Fruit fly (Drosophila melanogaster) whole organism, prepupa: ENCODE measurements around the gene CG15373.

Experiments used
- CG10669 ChIP-seq: fragments of 200-800 bp; sonication (Bioruptor generic); optimal IDR thresholded peaks from 3 replicates; lab custom pipeline; 2018; ENCODE audit warnings: missing biosample characterization, mild to moderate bottlenecking, missing genetic modification characterization, moderate library complexity
- CG11294 ChIP-seq: fragments of 200-800 bp; sonication (Bioruptor generic); IDR thresholded peaks from 2 replicates; pipeline ENCODE4 v1.3.6; 2022; ENCODE audit warnings: missing biosample characterization, missing genetic modification characterization
- CG16779 ChIP-seq: fragments of 200-800 bp; sonication (Bioruptor generic); optimal IDR thresholded peaks from 3 replicates; lab custom pipeline; 2017; ENCODE audit warnings: missing biosample characterization, mild to moderate bottlenecking, missing genetic modification characterization
- CG3032 ChIP-seq: fragments of 200-800 bp; optimal IDR thresholded peaks from 2 replicates; lab custom pipeline; 2019; ENCODE audit warnings: missing biosample characterization, mild to moderate bottlenecking, missing genetic modification characterization, moderate library complexity
- CG32006 ChIP-seq: fragments of 200-800 bp; sonication (Bioruptor generic); optimal IDR thresholded peaks from 3 replicates; lab custom pipeline; 2017; ENCODE audit warnings: missing biosample characterization, mild to moderate bottlenecking, missing genetic modification characterization
- CG3919 ChIP-seq: fragments of 200-800 bp; sonication (Bioruptor generic); optimal IDR thresholded peaks from 3 replicates; lab custom pipeline; 2016; ENCODE audit warnings: missing biosample characterization, missing genetic modification characterization
- CG4318 ChIP-seq: fragments of 200-800 bp; sonication (Bioruptor generic); optimal IDR thresholded peaks from 3 replicates; lab custom pipeline; 2017; ENCODE audit warnings: missing biosample characterization, mild to moderate bottlenecking, missing genetic modification characterization
- CG6163 ChIP-seq: fragments of 200-800 bp; sonication (Bioruptor generic); IDR thresholded peaks from 3 replicates; pipeline ENCODE4 v1.3.6; 2022; ENCODE audit warnings: missing biosample characterization, missing genetic modification characterization
- CG6808 ChIP-seq: fragments of 200-800 bp; sonication (Bioruptor generic); optimal IDR thresholded peaks from 3 replicates; lab custom pipeline; 2017; ENCODE audit warnings: missing biosample characterization, missing genetic modification characterization, mild to moderate bottlenecking, moderate library complexity, missing genetic modification reagents
- CG6854 ChIP-seq: fragments of 200-800 bp; sonication (Bioruptor generic); optimal IDR thresholded peaks from 2 replicates; lab custom pipeline; 2017; ENCODE audit warnings: missing biosample characterization, mild to moderate bottlenecking, missing genetic modification characterization
- CG7368 ChIP-seq: fragments of 200-800 bp; sonication (Bioruptor generic); optimal IDR thresholded peaks from 3 replicates; lab custom pipeline; 2016; ENCODE audit warnings: missing biosample characterization, missing genetic modification characterization
- CG9139 ChIP-seq: fragments of 200-800 bp; sonication (Bioruptor generic); optimal IDR thresholded peaks from 3 replicates; lab custom pipeline; 2017; ENCODE audit warnings: missing biosample characterization, mild to moderate bottlenecking, missing genetic modification characterization
- Eip78C ChIP-seq: fragments of 200-800 bp; sonication (Bioruptor generic); peaks from one replicate; lab custom pipeline; 2016; ENCODE audit warnings: missing biosample characterization, missing genetic modification characterization
- Eip93F ChIP-seq: fragments of 200-800 bp; sonication (Bioruptor generic); optimal IDR thresholded peaks from 2 replicates; lab custom pipeline; 2016; ENCODE audit warnings: missing biosample characterization, mild to moderate bottlenecking, missing genetic modification characterization
- Ets21C ChIP-seq: fragments of 200-800 bp; sonication (Bioruptor generic); optimal IDR thresholded peaks from 3 replicates; lab custom pipeline; 2016; ENCODE audit warnings: missing biosample characterization, missing genetic modification characterization
- Ets96B ChIP-seq: fragments of 200-800 bp; optimal IDR thresholded peaks from 2 replicates; lab custom pipeline; 2019; ENCODE audit warnings: missing biosample characterization, mild to moderate bottlenecking, missing genetic modification characterization, moderate library complexity
- Hr38 ChIP-seq: sonication (Bioruptor generic); optimal IDR thresholded peaks from 2 replicates; lab custom pipeline; 2016; ENCODE audit warnings: missing biosample characterization, missing genetic modification characterization
- Hr39 ChIP-seq: fragments of 200-800 bp; sonication (Bioruptor generic); optimal IDR thresholded peaks from 2 replicates; lab custom pipeline; 2016; ENCODE audit warnings: missing biosample characterization, missing genetic modification characterization
- Hr4 ChIP-seq: fragments of 200-800 bp; sonication (Bioruptor generic); optimal IDR thresholded peaks from 3 replicates; lab custom pipeline; 2016; ENCODE audit warnings: missing biosample characterization, missing genetic modification characterization
- OdsH ChIP-seq: fragments of 200-800 bp; sonication (Bioruptor generic); optimal IDR thresholded peaks from 3 replicates; lab custom pipeline; 2016; ENCODE audit warnings: missing biosample characterization, missing genetic modification characterization
- Smox ChIP-seq: fragments of 200-800 bp; sonication (Bioruptor generic); optimal IDR thresholded peaks from 3 replicates; lab custom pipeline; 2016; ENCODE audit warnings: missing biosample characterization, missing genetic modification characterization
- Sox102F ChIP-seq: fragments of 200-800 bp; sonication (Bioruptor generic); optimal IDR thresholded peaks from 2 replicates; lab custom pipeline; 2016; ENCODE audit warnings: missing biosample characterization, mild to moderate bottlenecking, missing genetic modification characterization
- Sox14 ChIP-seq: fragments of 200-800 bp; sonication (Bioruptor generic); optimal IDR thresholded peaks from 3 replicates; lab custom pipeline; 2016; ENCODE audit warnings: missing biosample characterization, missing genetic modification characterization
- Sox15 ChIP-seq: fragments of 200-800 bp; sonication (Bioruptor generic); optimal IDR thresholded peaks from 3 replicates; lab custom pipeline; 2016; ENCODE audit warnings: missing biosample characterization, missing genetic modification characterization
- achi ChIP-seq: fragments of 200-800 bp; sonication (Bioruptor generic); optimal IDR thresholded peaks from 3 replicates; lab custom pipeline; 2016; ENCODE audit warnings: missing biosample characterization, missing genetic modification characterization
- acj6 ChIP-seq: fragments of 200-800 bp; sonication (Bioruptor generic); optimal IDR thresholded peaks from 3 replicates; lab custom pipeline; 2016; ENCODE audit warnings: missing biosample characterization, missing genetic modification characterization
- cyc ChIP-seq: fragments of 200-800 bp; sonication (Bioruptor generic); optimal IDR thresholded peaks from 3 replicates; lab custom pipeline; 2016; ENCODE audit warnings: missing biosample characterization, missing genetic modification characterization
- dac ChIP-seq: fragments of 200-800 bp; sonication (Bioruptor generic); optimal IDR thresholded peaks from 2 replicates; lab custom pipeline; 2017; ENCODE audit warnings: missing biosample characterization, mild to moderate bottlenecking, missing genetic modification characterization
- dsx ChIP-seq: fragments of 200-800 bp; optimal IDR thresholded peaks from 3 replicates; lab custom pipeline; 2019; ENCODE audit warnings: missing biosample characterization, mild to moderate bottlenecking, missing genetic modification characterization, moderate library complexity; ENCODE audit not compliant: poor library complexity, severe bottlenecking
- esn ChIP-seq: fragments of 200-800 bp; sonication (Bioruptor generic); optimal IDR thresholded peaks from 2 replicates; lab custom pipeline; 2016; ENCODE audit warnings: missing biosample characterization, mild to moderate bottlenecking, missing genetic modification characterization, moderate library complexity
- fd59A ChIP-seq: fragments of 200-800 bp; sonication (Bioruptor generic); optimal IDR thresholded peaks from 2 replicates; lab custom pipeline; 2017; ENCODE audit warnings: missing biosample characterization, mild to moderate bottlenecking, missing genetic modification characterization, missing genetic modification reagents
- fkh ChIP-seq: fragments of 200-800 bp; sonication (Bioruptor generic); optimal IDR thresholded peaks from 3 replicates; lab custom pipeline; 2017; ENCODE audit warnings: missing biosample characterization, mild to moderate bottlenecking, missing genetic modification characterization, moderate library complexity
- salr ChIP-seq, 2 experiments: fragments of 200-800 bp; sonication (Bioruptor generic); optimal IDR thresholded peaks; 3 replicates each; lab custom pipeline; 2016 to 2018; ENCODE audit warnings: missing biosample characterization in 2 of 2, missing genetic modification characterization in 2 of 2, mild to moderate bottlenecking in 1 of 2
- ss ChIP-seq, 2 experiments: fragments of 200-800 bp; sonication (Bioruptor generic); optimal IDR thresholded peaks; 2 replicates in 1 of 2; 3 replicates in 1 of 2; lab custom pipeline; 2017 to 2018; ENCODE audit warnings: mild to moderate bottlenecking in 2 of 2, missing biosample characterization in 2 of 2, missing genetic modification characterization in 2 of 2, moderate library complexity in 1 of 2
- svp ChIP-seq: fragments of 200-800 bp; sonication (Bioruptor generic); peaks from one replicate; lab custom pipeline; 2016; ENCODE audit warnings: missing biosample characterization, missing genetic modification characterization

The CG15373 gene

DNA sequence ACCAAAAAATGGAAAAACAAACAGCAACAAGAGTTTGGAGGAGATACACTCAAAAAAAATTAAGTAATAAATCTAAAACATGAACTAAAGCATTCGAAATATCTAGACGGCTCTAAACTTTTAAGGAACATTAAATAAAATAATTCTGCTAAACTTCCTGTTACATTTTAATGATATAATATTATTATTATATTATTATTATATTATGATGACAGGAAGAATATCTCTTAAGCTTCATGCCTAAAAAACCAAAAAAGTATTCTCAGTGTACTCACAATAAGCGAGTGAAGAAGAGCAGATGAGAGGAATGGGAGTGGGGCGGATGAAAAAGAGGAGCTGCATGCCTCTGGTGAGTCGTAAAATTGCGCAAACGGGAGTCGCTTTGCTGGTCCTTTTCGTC is 14.3 kb downstream of the CG15373 start:
- TF ChIP-seq CG10669 (GFP tag; lab: Kevin White, UChicago) (no peak), Eip78C (GFP tag; lab: Kevin White, UChicago) (peak; percentile 28)

DNA sequence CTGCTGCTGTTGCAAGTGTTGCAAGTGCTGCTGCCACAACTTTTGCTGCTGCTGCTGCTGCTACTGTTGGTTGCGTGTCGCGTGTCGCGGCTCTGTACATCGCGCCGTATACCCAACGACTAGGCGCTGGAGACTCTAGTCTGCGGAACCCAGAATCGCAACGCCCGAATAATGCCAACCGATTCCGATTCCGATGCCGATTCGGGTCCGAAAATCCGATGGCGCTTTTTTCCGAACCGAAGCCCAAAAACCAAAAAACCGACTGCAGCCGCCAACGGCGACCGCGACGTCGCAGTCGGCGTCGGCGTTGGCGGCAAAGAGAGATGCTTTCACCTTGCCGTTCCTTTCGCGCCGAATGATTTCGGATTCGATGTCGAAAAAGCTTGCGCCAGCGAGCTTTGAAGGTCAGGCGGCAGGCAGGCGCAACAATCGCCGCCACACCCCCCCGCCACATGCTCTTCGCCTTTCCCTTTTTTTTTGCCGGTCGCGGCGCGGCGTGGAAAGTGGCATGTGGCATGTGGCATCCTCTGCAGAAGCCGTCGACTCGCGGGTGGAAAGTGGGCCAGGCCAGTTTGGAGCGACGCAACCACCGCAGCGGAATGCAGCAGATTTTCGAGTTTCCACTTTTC is 19.5 kb downstream of the CG15373 start, which contains the start of gene Sh:
Sh (minus strand) TSS at position 104 of the 629 bp plus-strand sequence.
- no peak for TF ChIP-seq CG4318 (GFP tag; lab: Kevin White, UChicago)
- no peak for TF ChIP-seq dsx (GFP tag; lab: Kevin White, UChicago)
- TF ChIP-seq cyc, result no peak
- TF ChIP-seq CG3032 (tag; lab: Kevin White, UChicago), result no peak
- TF ChIP-seq Hr4 (GFP tag; lab: Kevin White, UChicago), result no peak
- peak; percentile 10 for TF ChIP-seq CG7368 (GFP tag; lab: Kevin White, UChicago)

DNA sequence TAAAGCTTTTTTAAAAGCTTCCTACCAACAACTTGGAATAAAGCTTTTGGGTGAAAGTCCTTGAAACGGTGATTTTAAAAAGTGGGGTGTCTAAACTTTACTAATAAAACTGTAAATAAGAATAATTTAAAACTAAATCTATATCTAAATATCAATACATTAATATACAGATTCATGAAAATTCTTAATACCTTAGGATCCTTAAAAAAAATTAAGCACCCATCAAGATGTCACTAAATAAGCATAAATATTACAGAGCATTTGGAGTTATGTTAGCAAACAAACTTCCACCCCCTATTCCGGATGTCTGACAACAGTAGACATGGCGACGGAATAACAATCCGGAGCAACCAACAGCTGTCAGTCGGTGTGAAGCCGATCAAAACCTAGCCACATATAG is 20.4 kb downstream of the CG15373 start, which contains the start of gene Dhc16F:
Dhc16F (plus strand) TSS at position 301 of the 400 bp plus-strand sequence.
- TF ChIP-seq ss (GFP tag; optimal IDR thresholded peaks at IDR 0.05; lab: Kevin White, UChicago) (no peak), CG6808 (GFP tag; lab: Kevin White, UChicago) (no peak), CG11294 (GFP tag; lab: Robert Waterston, UW) (no peak), acj6 (GFP tag; lab: Kevin White, UChicago) (no peak), CG6163 (GFP tag; lab: Robert Waterston, UW) (no peak), Sox15 (no peak), dac (GFP tag; lab: Kevin White, UChicago) (no peak)

DNA sequence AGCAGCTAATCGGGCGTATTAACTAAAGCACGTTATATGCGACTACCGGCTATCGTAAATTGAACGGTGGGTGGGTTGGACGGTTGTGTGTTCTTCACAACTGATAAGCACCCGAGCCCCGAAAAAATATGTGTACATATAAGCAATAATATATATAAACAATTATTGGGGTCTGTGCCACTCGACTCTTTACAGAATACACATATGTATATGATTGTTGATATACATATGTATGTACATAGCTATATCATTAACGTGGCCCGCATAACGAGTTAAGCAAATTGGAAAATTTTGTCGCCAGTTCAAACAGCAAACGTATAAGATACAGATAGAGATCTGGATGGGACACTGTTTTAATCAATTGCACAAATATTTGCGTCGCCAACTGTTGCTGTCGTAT is 38.9 kb downstream of the CG15373 start:
- TF ChIP-seq fd59A (GFP tag; lab: Kevin White, UChicago) (no peak), svp (GFP tag; lab: Kevin White, UChicago) (peak; percentile 37), fkh (GFP tag; lab: Kevin White, UChicago) (peak; percentile 82)

DNA sequence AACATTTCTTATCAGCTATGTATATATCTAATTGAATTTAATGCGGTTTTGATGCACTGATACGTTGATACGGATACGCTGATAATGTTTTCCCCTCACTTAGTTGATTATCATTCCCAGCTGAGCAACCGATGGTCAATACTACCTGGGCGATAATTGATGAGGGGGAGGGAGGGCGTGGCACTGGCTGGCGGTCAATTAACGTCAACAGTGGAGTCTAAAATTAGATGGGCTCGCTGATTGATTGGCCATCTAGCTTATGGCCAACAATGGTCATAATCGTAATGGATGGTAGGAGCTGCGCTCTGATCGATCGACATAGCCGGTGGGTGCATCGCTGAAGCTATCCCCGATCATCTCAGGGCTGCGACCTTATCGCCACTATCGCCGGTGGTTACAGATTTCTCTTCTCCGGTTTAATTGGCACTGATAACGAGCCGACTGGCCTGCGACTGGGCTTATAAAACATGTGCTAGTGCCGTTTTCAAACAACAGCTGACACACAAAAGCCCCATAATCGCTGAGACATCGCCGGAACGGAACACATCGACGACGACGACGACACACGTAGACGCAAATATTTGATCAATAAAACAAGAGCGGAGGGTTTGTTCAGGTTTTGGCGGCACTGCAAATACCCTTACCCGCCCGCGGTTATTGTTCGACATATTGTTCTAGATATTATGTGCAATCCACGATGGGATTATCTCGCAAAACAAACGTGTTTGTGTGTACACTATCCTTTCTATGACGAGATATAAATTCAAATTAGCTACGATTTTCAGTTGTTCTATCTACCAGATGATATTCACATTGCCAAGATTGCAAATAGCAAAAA is 40.0 kb downstream of the CG15373 start:
- TF ChIP-seq CG16779 (no peak), esn (GFP tag; lab: Kevin White, UChicago) (no peak), CG3919 (GFP tag; lab: Kevin White, UChicago) (no peak), Smox (no peak), CG6163 (GFP tag; lab: Robert Waterston, UW) (no peak), Hr39 (GFP tag; lab: Kevin White, UChicago) (no peak), Eip78C (GFP tag; lab: Kevin White, UChicago) (peak; percentile 37), cyc (no peak), Eip93F (GFP tag; lab: Kevin White, UChicago) (no peak), CG9139 (GFP tag; lab: Kevin White, UChicago) (no peak), CG6854 (GFP tag; lab: Kevin White, UChicago) (no peak), fkh (GFP tag; lab: Kevin White, UChicago) (peak; percentile 84), Hr38 (GFP tag; lab: Kevin White, UChicago) (no peak), Ets21C (GFP tag; lab: Kevin White, UChicago) (no peak), CG32006 (GFP tag; lab: Kevin White, UChicago) (no peak), achi (GFP tag; lab: Kevin White, UChicago) (no peak), ss (GFP tag; optimal IDR thresholded peaks at IDR 0.05; lab: Kevin White, UChicago) (no peak), Sox14 (GFP tag; lab: Kevin White, UChicago) (peak; percentile 4), Ets96B (tag; lab: Kevin White, UChicago) (no peak), Hr4 (GFP tag; lab: Kevin White, UChicago) (no peak), Sox102F (GFP tag; lab: Kevin White, UChicago) (no peak), salr (GFP tag; optimal IDR thresholded peaks at IDR 0.05; lab: Kevin White, UChicago) (no peak), CG3032 (tag; lab: Kevin White, UChicago) (no peak), OdsH (GFP tag; lab: Kevin White, UChicago) (no peak)
